Worm (Caenorhabditis elegans) whole organism, L4/young adult: Measurements from ENCODE around the gene msp-32.

Experiments
- W03F9.2 ChIP-seq: fragments of 150-350 bp; optimal IDR thresholded peaks from 2 replicates; lab custom pipeline; 2014; ENCODE audit warnings: missing biosample characterization, missing genetic modification characterization
- him-1 ChIP-seq: sonication (generic microtip); optimal IDR thresholded peaks from 2 replicates; lab custom pipeline; 2016; ENCODE audit warnings: missing genotype, missing genetic modification reagents, missing genetic modification characterization, missing compliant biosample characterization

DNA sequence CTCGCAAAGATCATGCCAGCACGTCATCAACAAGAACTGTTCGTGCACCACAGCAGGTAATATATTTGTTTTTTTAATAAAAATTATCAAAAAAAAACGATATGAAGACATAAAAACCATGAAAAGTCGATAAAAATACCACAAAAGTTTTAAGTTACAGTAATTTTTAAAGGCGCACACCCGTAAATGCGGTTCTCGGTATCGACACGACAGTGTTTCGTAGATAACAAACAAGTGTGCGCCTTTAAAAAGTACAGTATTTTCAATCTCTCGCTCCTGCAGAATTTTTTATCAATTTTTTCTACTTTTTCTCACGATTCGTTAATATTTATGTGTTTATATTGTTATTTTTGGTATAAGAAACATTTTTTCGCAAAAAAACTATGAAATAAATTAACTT, 6.7 kb downstream of the msp-32 start:
- TF ChIP-seq W03F9.2 (tag; lab: Kevin White, UChicago) = no peak
- no peak for TF ChIP-seq him-1
